Worm (Caenorhabditis elegans) whole organism, L2 larva: ENCODE results near the gene sax-7.

Experiments
- C34F6.9 ChIP-seq: fragments of 150-350 bp; optimal IDR thresholded peaks from 2 replicates; lab custom pipeline; 2014; ENCODE audit warnings: missing biosample characterization, missing genetic modification characterization
- F13H6.1 ChIP-seq: sonication (generic microtip); optimal IDR thresholded peaks from 2 replicates; lab custom pipeline; 2016; ENCODE audit warnings: missing genetic modification characterization, missing compliant biosample characterization
- R02D3.7 ChIP-seq: fragments of 150-350 bp; optimal IDR thresholded peaks from 2 replicates; lab custom pipeline; 2014; ENCODE audit warnings: missing biosample characterization, missing genetic modification characterization
- alr-1 ChIP-seq: fragments of 150-350 bp; optimal IDR thresholded peaks from 2 replicates; lab custom pipeline; 2014; ENCODE audit warnings: missing biosample characterization, missing genetic modification characterization
- aly-2 ChIP-seq: fragments of 150-350 bp; optimal IDR thresholded peaks from 2 replicates; lab custom pipeline; 2014; ENCODE audit warnings: missing biosample characterization, missing genetic modification characterization
- ama-1 ChIP-seq: fragments of 150-350 bp; optimal IDR thresholded peaks from 2 replicates; lab custom pipeline; 2018; ENCODE audit warnings: inconsistent platforms
- blmp-1 ChIP-seq: sonication (generic microtip); optimal IDR thresholded peaks from 2 replicates; lab custom pipeline; 2017; ENCODE audit warnings: missing genetic modification characterization, mild to moderate bottlenecking, missing compliant biosample characterization, antibody characterized with exemption, moderate library complexity; ENCODE audit not compliant: insufficient read depth
- ceh-16 ChIP-seq: fragments of 150-350 bp; optimal IDR thresholded peaks from 2 replicates; lab custom pipeline; 2014; ENCODE audit warnings: missing biosample characterization, missing genetic modification characterization
- ceh-82 ChIP-seq: fragments of 150-350 bp; optimal IDR thresholded peaks from 2 replicates; lab custom pipeline; 2014; ENCODE audit warnings: missing biosample characterization, missing genetic modification characterization
- crh-2 ChIP-seq: sonication (generic microtip); optimal IDR thresholded peaks from 2 replicates; lab custom pipeline; 2017; ENCODE audit warnings: missing biosample characterization, missing genetic modification characterization
- dmd-4 ChIP-seq: sonication (generic microtip); optimal IDR thresholded peaks from 2 replicates; lab custom pipeline; 2017; ENCODE audit warnings: missing biosample characterization, missing genetic modification characterization
- egl-27 ChIP-seq: sonication (generic microtip); optimal IDR thresholded peaks from 3 replicates; lab custom pipeline; 2017; ENCODE audit warnings: missing biosample characterization, missing genetic modification reagents, missing genetic modification characterization
- elt-1 ChIP-seq: fragments of 150-350 bp; optimal IDR thresholded peaks from 2 replicates; lab custom pipeline; 2014; ENCODE audit warnings: missing biosample characterization, missing genetic modification characterization
- elt-3 ChIP-seq: sonication (generic microtip); optimal IDR thresholded peaks from 2 replicates; lab custom pipeline; 2017; ENCODE audit warnings: missing biosample characterization, missing genetic modification characterization
- fos-1 ChIP-seq: fragments of 150-350 bp; optimal IDR thresholded peaks from 2 replicates; lab custom pipeline; 2014; ENCODE audit warnings: missing biosample characterization, missing genetic modification characterization
- gmeb-1 ChIP-seq: fragments of 150-350 bp; optimal IDR thresholded peaks from 2 replicates; lab custom pipeline; 2014; ENCODE audit warnings: missing biosample characterization, missing genetic modification characterization
- lin-11 ChIP-seq: fragments of 150-350 bp; sonication (generic microtip); optimal IDR thresholded peaks from 2 replicates; lab custom pipeline; 2014; ENCODE audit warnings: missing biosample characterization, missing genetic modification characterization, inconsistent platforms, mixed read lengths
- lin-39 ChIP-seq: fragments of 150-350 bp; optimal IDR thresholded peaks from 2 replicates; lab custom pipeline; 2014; ENCODE audit warnings: missing biosample characterization, missing genetic modification reagents, missing genetic modification characterization
- lsy-2 ChIP-seq, 2 experiments: fragments of 150-350 bp in 1 of 2; sonication (generic microtip) in 1 of 2; optimal IDR thresholded peaks; 2 replicates each; lab custom pipeline; 2014 to 2017; ENCODE audit warnings: missing biosample characterization in 2 of 2, missing genetic modification characterization in 2 of 2
- mab-5 ChIP-seq: fragments of 150-350 bp; optimal IDR thresholded peaks from 2 replicates; lab custom pipeline; 2014; ENCODE audit warnings: missing biosample characterization, missing genetic modification characterization
- mbf-1 ChIP-seq: sonication (generic microtip); optimal IDR thresholded peaks from 2 replicates; lab custom pipeline; 2017; ENCODE audit warnings: missing biosample characterization, missing genetic modification characterization
- mdl-1 ChIP-seq, 2 experiments: fragments of 150-350 bp in 1 of 2; sonication (generic microtip) in 1 of 2; optimal IDR thresholded peaks; 2 replicates each; lab custom pipeline; 2017; ENCODE audit warnings: missing biosample characterization in 2 of 2, missing genetic modification characterization in 2 of 2
- nhr-10 ChIP-seq: sonication (generic microtip); optimal IDR thresholded peaks from 2 replicates; lab custom pipeline; 2017; ENCODE audit warnings: missing biosample characterization, missing genetic modification characterization
- nhr-11 ChIP-seq: fragments of 150-350 bp; optimal IDR thresholded peaks from 2 replicates; lab custom pipeline; 2014; ENCODE audit warnings: missing biosample characterization, missing genetic modification characterization
- nhr-129 ChIP-seq: fragments of 150-350 bp; optimal IDR thresholded peaks from 2 replicates; lab custom pipeline; 2014; ENCODE audit warnings: missing biosample characterization, missing genetic modification characterization
- nhr-21 ChIP-seq: fragments of 150-350 bp; optimal IDR thresholded peaks from 2 replicates; lab custom pipeline; 2014; ENCODE audit warnings: missing biosample characterization, missing genetic modification characterization
- nhr-23 ChIP-seq: fragments of 150-350 bp; optimal IDR thresholded peaks from 2 replicates; lab custom pipeline; 2014; ENCODE audit warnings: missing biosample characterization, missing genetic modification reagents, missing genetic modification characterization
- nhr-237 ChIP-seq: fragments of 150-350 bp; optimal IDR thresholded peaks from 2 replicates; lab custom pipeline; 2014; ENCODE audit warnings: missing biosample characterization, missing genetic modification characterization
- nhr-25 ChIP-seq: fragments of 150-350 bp; sonication (generic microtip); optimal IDR thresholded peaks from 3 replicates; lab custom pipeline; 2014; ENCODE audit warnings: missing biosample characterization, missing genetic modification characterization
- nhr-6 ChIP-seq: fragments of 150-350 bp; optimal IDR thresholded peaks from 2 replicates; lab custom pipeline; 2014; ENCODE audit warnings: missing biosample characterization, missing genetic modification characterization
- nhr-77 ChIP-seq: fragments of 150-350 bp; optimal IDR thresholded peaks from 2 replicates; lab custom pipeline; 2014; ENCODE audit warnings: missing biosample characterization, missing genetic modification characterization
- peb-1 ChIP-seq: fragments of 150-350 bp; optimal IDR thresholded peaks from 2 replicates; lab custom pipeline; 2014; ENCODE audit warnings: missing biosample characterization, missing genetic modification characterization
- sem-4 ChIP-seq: fragments of 150-350 bp; optimal IDR thresholded peaks from 2 replicates; lab custom pipeline; 2014; ENCODE audit warnings: missing biosample characterization, missing genetic modification reagents, missing genetic modification characterization
- skn-1 ChIP-seq: sonication (generic microtip); optimal IDR thresholded peaks from 2 replicates; lab custom pipeline; 2017; ENCODE audit warnings: missing biosample characterization, missing genetic modification characterization
- sma-3 ChIP-seq: sonication (generic microtip); optimal IDR thresholded peaks from 2 replicates; lab custom pipeline; 2016; ENCODE audit warnings: missing genetic modification reagents, missing genetic modification characterization, missing compliant biosample characterization
- snpc-4 ChIP-seq: fragments of 150-350 bp; optimal IDR thresholded peaks from 2 replicates; lab custom pipeline; 2014; ENCODE audit warnings: missing biosample characterization, missing genetic modification characterization
- unc-39 ChIP-seq: fragments of 150-350 bp; optimal IDR thresholded peaks from 2 replicates; lab custom pipeline; 2014; ENCODE audit warnings: missing biosample characterization, missing genetic modification characterization
- unc-55 ChIP-seq: fragments of 150-350 bp; sonication (generic microtip); optimal IDR thresholded peaks from 3 replicates; lab custom pipeline; 2014; ENCODE audit warnings: missing biosample characterization, missing genetic modification reagents, missing genetic modification characterization
- unc-62 ChIP-seq: fragments of 150-350 bp; optimal IDR thresholded peaks from 2 replicates; lab custom pipeline; 2014; ENCODE audit warnings: missing biosample characterization, missing genetic modification reagents, missing genetic modification characterization
- zag-1 ChIP-seq: fragments of 150-350 bp; optimal IDR thresholded peaks from 2 replicates; lab custom pipeline; 2014; ENCODE audit warnings: missing biosample characterization, missing genetic modification characterization
- ztf-1 ChIP-seq: fragments of 200-800 bp; sonication (Bioruptor generic); conservative IDR thresholded peaks from 2 replicates; pipeline ENCODE4 v1.3.6; 2022; ENCODE audit warnings: missing genetic modification characterization, missing compliant biosample characterization
- ztf-11 ChIP-seq: sonication (generic microtip); optimal IDR thresholded peaks from 2 replicates; lab custom pipeline; 2017; ENCODE audit warnings: missing biosample characterization, missing genetic modification characterization
- ztf-4 ChIP-seq: fragments of 150-350 bp; optimal IDR thresholded peaks from 2 replicates; lab custom pipeline; 2014; ENCODE audit warnings: missing biosample characterization, missing genetic modification characterization

Gene sax-7

DNA sequence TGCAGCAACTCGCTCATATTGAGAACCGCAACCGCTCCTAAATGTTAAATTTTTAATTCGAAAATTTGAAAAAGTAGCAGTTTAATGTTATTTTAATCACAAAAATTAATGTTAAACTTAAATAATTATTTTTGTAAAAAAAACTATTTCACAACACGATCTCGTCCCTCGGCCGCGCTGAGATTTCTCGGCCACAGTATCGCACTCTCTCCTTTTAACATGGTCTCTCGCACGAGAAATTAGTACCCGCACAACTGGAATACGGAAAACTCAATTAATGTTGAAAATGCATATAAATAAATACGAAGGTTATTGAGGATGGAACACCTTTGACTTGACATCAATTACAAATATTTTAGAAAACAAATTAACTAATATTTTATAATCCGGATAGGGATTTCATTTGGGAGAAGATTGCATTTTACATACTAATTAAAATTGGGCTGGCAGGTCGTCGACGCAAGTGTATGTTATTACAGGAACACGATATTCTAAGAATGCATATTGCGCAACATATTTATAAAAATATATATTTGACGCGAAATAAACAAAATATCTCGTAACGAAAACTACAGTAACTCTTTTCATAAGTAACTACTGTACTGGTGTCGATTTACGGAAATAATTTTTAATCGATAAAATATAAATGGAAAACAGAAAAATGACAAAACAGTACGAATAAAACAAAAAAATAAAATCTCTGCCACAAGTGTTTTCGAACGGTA is 42.5 kb upstream of the sax-7 start, which contains the start of gene dnc-4:
dnc-4 (minus strand) TSS at position 37 of the 725 bp plus-strand sequence.
- no peak for TF ChIP-seq nhr-77 (tag; lab: Kevin White, UChicago)
- peak; percentile 40 for TF ChIP-seq C34F6.9 (tag; lab: Kevin White, UChicago)
- no peak for TF ChIP-seq ceh-16 (tag; lab: Kevin White, UChicago)
- peak in 1 of 2 experiments; percentile 34 for TF ChIP-seq lsy-2 (tag; optimal IDR thresholded peaks at IDR 0.05; lab: Kevin White, UChicago)
- TF ChIP-seq unc-55 (GFP tag; lab: Kevin White, UChicago) = peak; percentile 51

- TF ChIP-seq C34F6.9 (tag; lab: Kevin White, UChicago) (no peak), sma-3 (no peak), unc-62 (GFP tag; lab: Kevin White, UChicago) (no peak), ceh-82 (tag; lab: Kevin White, UChicago) (no peak), F13H6.1 (tag; lab: Kevin White, UChicago) (no peak), elt-3 (tag; lab: Kevin White, UChicago) (no peak), snpc-4 (tag; lab: Kevin White, UChicago) (no peak), sem-4 (tag; lab: Kevin White, UChicago) (no peak), fos-1 (tag; lab: Kevin White, UChicago) (no peak), ama-1 (no peak), crh-2 (tag; lab: Kevin White, UChicago) (no peak), unc-39 (tag; lab: Kevin White, UChicago) (no peak), mbf-1 (tag; lab: Kevin White, UChicago) (no peak), nhr-21 (tag; lab: Kevin White, UChicago) (no peak), dmd-4 (tag; lab: Kevin White, UChicago) (no peak), ztf-1 (GFP tag; lab: Robert Waterston, UW) (no peak)
These were observed 40.3 kb upstream of the sax-7 start, which contains the start of gene C26B2.2 for ce11 chrIV:8022035-8022673. Gene C26B2.2, minus strand, starts transcription at chrIV:8022122.

ce11 chrIV:8023861-8024260 is 38.6 kb upstream of the sax-7 start:
- peak; percentile 29 for TF ChIP-seq crh-2 (tag; lab: Kevin White, UChicago)
- TF ChIP-seq lin-11 (tag; lab: Kevin White, UChicago) = no peak
- TF ChIP-seq fos-1 (tag; lab: Kevin White, UChicago) = peak; percentile 58

- TF ChIP-seq nhr-23 (tag; lab: Kevin White, UChicago) = no peak
- TF ChIP-seq zag-1 (tag; lab: Kevin White, UChicago) = no peak
- no peak for TF ChIP-seq R02D3.7
- no peak for TF ChIP-seq peb-1 (tag; lab: Kevin White, UChicago)
- no peak for TF ChIP-seq ama-1
- peak; percentile 24 for TF ChIP-seq nhr-21 (tag; lab: Kevin White, UChicago)
- TF ChIP-seq mdl-1 (tag; optimal IDR thresholded peaks at IDR 0.05; lab: Kevin White, UChicago) = peak in 1 of 2 experiments; percentile 40
- TF ChIP-seq elt-1 (tag; lab: Kevin White, UChicago) = no peak
- TF ChIP-seq nhr-10 (tag; lab: Kevin White, UChicago) = no peak
- peak; percentile 41 for TF ChIP-seq sma-3
- TF ChIP-seq nhr-237 = no peak
- no peak for TF ChIP-seq unc-55 (GFP tag; lab: Kevin White, UChicago)
- peak; percentile 65 for TF ChIP-seq egl-27 (tag; lab: Kevin White, UChicago)
- TF ChIP-seq mbf-1 (tag; lab: Kevin White, UChicago) = no peak
- TF ChIP-seq C34F6.9 (tag; lab: Kevin White, UChicago) = no peak
- TF ChIP-seq nhr-11 (tag; lab: Kevin White, UChicago) = no peak
- no peak for TF ChIP-seq ceh-82 (tag; lab: Kevin White, UChicago)
- no peak for TF ChIP-seq ztf-4 (tag; lab: Kevin White, UChicago)
- no peak for TF ChIP-seq alr-1 (tag; lab: Kevin White, UChicago)
- TF ChIP-seq nhr-77 (tag; lab: Kevin White, UChicago) = no peak
- no peak for TF ChIP-seq unc-39 (tag; lab: Kevin White, UChicago)
- TF ChIP-seq unc-62 (GFP tag; lab: Kevin White, UChicago) = no peak
- TF ChIP-seq nhr-25 (tag; lab: Kevin White, UChicago) = peak; percentile 49
- no peak for TF ChIP-seq elt-3 (tag; lab: Kevin White, UChicago)
- TF ChIP-seq skn-1 (tag; lab: Kevin White, UChicago) = no peak
- peak; percentile 20 for TF ChIP-seq F13H6.1 (tag; lab: Kevin White, UChicago)
- no peak for TF ChIP-seq mab-5 (tag; lab: Kevin White, UChicago)
- TF ChIP-seq aly-2 (tag; lab: Kevin White, UChicago) = no peak
- TF ChIP-seq ztf-11 = no peak
- no peak for TF ChIP-seq snpc-4 (tag; lab: Kevin White, UChicago)
- no peak for TF ChIP-seq sem-4 (tag; lab: Kevin White, UChicago)
- TF ChIP-seq nhr-6 (tag; lab: Kevin White, UChicago) = no peak
- TF ChIP-seq fos-1 (tag; lab: Kevin White, UChicago) = peak; percentile 56
- TF ChIP-seq lin-39 (tag; lab: Kevin White, UChicago) = no peak
- TF ChIP-seq nhr-129 (tag; lab: Kevin White, UChicago) = no peak
- no peak for TF ChIP-seq lsy-2 (tag; optimal IDR thresholded peaks at IDR 0.05; lab: Kevin White, UChicago)
- no peak for TF ChIP-seq blmp-1
- peak; percentile 1 for TF ChIP-seq gmeb-1 (tag; lab: Kevin White, UChicago)
- peak; percentile 81 for TF ChIP-seq crh-2 (tag; lab: Kevin White, UChicago)
These were observed 36.1 kb upstream of the sax-7 start for ce11 chrIV:8026361-8026760.
